Worm (Caenorhabditis elegans): ENCODE results near the gene F36H1.11.

Gene F36H1.11

ce11 chrIV:11025941-11026340 lies 23.0 kb upstream of the F36H1.11 start (continued):
- TF ChIP-seq rpc-1 (optimal IDR thresholded peaks at IDR 0.05): peak; percentile 80
- TF ChIP-seq rpc-1 (tag; optimal IDR thresholded peaks at IDR 0.05): peak; percentile 99
- no peak for TF ChIP-seq unc-62 (GFP tag; optimal IDR thresholded peaks at IDR 0.05)
- peak; percentile 60 for TF ChIP-seq F33H1.4 (GFP tag; IDR thresholded peaks at IDR 0.05)
- TF ChIP-seq mes-4 (tag; optimal IDR thresholded peaks at IDR 0.05): peak; percentile 92
- peak; percentile 62 for TF ChIP-seq ets-4 (GFP tag; optimal IDR thresholded peaks at IDR 0.05)
- TF ChIP-seq madf-10 (tag; optimal IDR thresholded peaks at IDR 0.05): peak; percentile 73
- peak; percentile 93 for TF ChIP-seq dox-1 (GFP tag; IDR thresholded peaks at IDR 0.05)
- peak; percentile 77 for TF ChIP-seq atf-7 (tag; optimal IDR thresholded peaks at IDR 0.05)
- TF ChIP-seq rec-8 (tag; optimal IDR thresholded peaks at IDR 0.05): peak; percentile 83 to 92
- peak; percentile 64 for TF ChIP-seq snpc-1.3 (tag; optimal IDR thresholded peaks at IDR 0.05; ENCODE audit: insufficient read depth)
- peak; percentile 34 for TF ChIP-seq K12H6.12 (tag; optimal IDR thresholded peaks at IDR 0.05)
- peak; percentile 79 for TF ChIP-seq rcor-1 (GFP tag; IDR thresholded peaks at IDR 0.05)
- TF ChIP-seq C17E4.6 (GFP tag; IDR thresholded peaks at IDR 0.05): peak; percentile 43; the same call in 1 of the 2 replicates
- TF ChIP-seq tlf-1 (GFP tag; optimal IDR thresholded peaks at IDR 0.05): peak; percentile 70
- peak; percentile 85 for TF ChIP-seq let-526 (GFP tag; IDR thresholded peaks at IDR 0.05)
- peak; percentile 89 for TF ChIP-seq pbrm-1 (GFP tag; IDR thresholded peaks at IDR 0.05)
- TF ChIP-seq egl-44 (GFP tag; IDR thresholded peaks at IDR 0.05): peak; percentile 78; the same call in 1 of the 2 replicates
- peak; percentile 81 for TF ChIP-seq hlh-12 (tag; optimal IDR thresholded peaks at IDR 0.05)
- TF ChIP-seq nhr-120 (GFP tag; IDR thresholded peaks at IDR 0.05): no peak
- TF ChIP-seq snpc-4 (GFP tag; optimal IDR thresholded peaks at IDR 0.05): peak; percentile 68
- TF ChIP-seq snpc-4 (tag; optimal IDR thresholded peaks at IDR 0.05): peak in 3 of 4 experiments; percentile 63 to 76 (median 74)
- peak; percentile 85 for TF ChIP-seq repo-1 (tag; optimal IDR thresholded peaks at IDR 0.05)
- peak; percentile 89 for TF ChIP-seq B0261.1 (tag; optimal IDR thresholded peaks at IDR 0.05)
- TF ChIP-seq F57A8.1 (GFP tag; optimal IDR thresholded peaks at IDR 0.05): peak; percentile 95
- TF ChIP-seq Y53F4B.3 (GFP tag; IDR thresholded peaks at IDR 0.05): peak; percentile 79; the same call in 1 of the 2 replicates
- TF ChIP-seq nfya-2 (GFP tag; IDR thresholded peaks at IDR 0.05): no peak
- peak; percentile 53 for TF ChIP-seq snpc-1.1 (tag; optimal IDR thresholded peaks at IDR 0.05; ENCODE audit: insufficient read depth)
- TF ChIP-seq hsf-1 (GFP tag; IDR thresholded peaks at IDR 0.05): peak; percentile 80; the same call in 1 of the 2 replicates
- peak; percentile 96 for TF ChIP-seq fkh-3 (tag; optimal IDR thresholded peaks at IDR 0.05)
- peak; percentile 87 for TF ChIP-seq attf-5 (GFP tag; optimal IDR thresholded peaks at IDR 0.05)
- peak; percentile 98 for TF ChIP-seq F37B4.10 (GFP tag; IDR thresholded peaks at IDR 0.05)
- peak; percentile 73 for TF ChIP-seq hmg-20 (GFP tag; IDR thresholded peaks at IDR 0.05)
- peak; percentile 88 for TF ChIP-seq ZK185.1 (tag; optimal IDR thresholded peaks at IDR 0.05; ENCODE audit: poor library complexity, severe bottlenecking)
- peak; percentile 92; the same call in 1 of the 2 replicates for TF ChIP-seq ceh-40 (GFP tag; IDR thresholded peaks at IDR 0.05)
- no peak for TF ChIP-seq pha-4 (tag; optimal IDR thresholded peaks at IDR 0.05)
- peak; percentile 29 for TF ChIP-seq gei-17 (GFP tag; optimal IDR thresholded peaks at IDR 0.05)
- peak; percentile 96 for TF ChIP-seq chd-7 (tag; optimal IDR thresholded peaks at IDR 0.05)
- peak; percentile 68 for TF ChIP-seq lsl-1 (GFP tag; optimal IDR thresholded peaks at IDR 0.05)
- peak; percentile 85; the same call in 1 of the 2 replicates for TF ChIP-seq aptf-3 (GFP tag; IDR thresholded peaks at IDR 0.05)
- TF ChIP-seq lir-1 (GFP tag; conservative IDR thresholded peaks at IDR 0.05): peak; percentile 63; the same call in 1 of the 2 replicates
- TF ChIP-seq egl-18 (GFP tag; IDR thresholded peaks at IDR 0.05): 0 out of 2 replicates have a peak, but pooled peaks have one; percentile 77
- TF ChIP-seq nhr-80 (tag; optimal IDR thresholded peaks at IDR 0.05): peak; percentile 25
- TF ChIP-seq snpc-3.4 (tag; optimal IDR thresholded peaks at IDR 0.05): peak; percentile 86
- no peak for TF ChIP-seq dpl-1 (GFP tag; optimal IDR thresholded peaks at IDR 0.05)
- peak; percentile 13 for TF ChIP-seq F22D6.2 (tag; optimal IDR thresholded peaks at IDR 0.05)
- TF ChIP-seq ztf-22 (GFP tag; optimal IDR thresholded peaks at IDR 0.05): peak; percentile 68
- peak; percentile 82 for TF ChIP-seq him-1 (tag; optimal IDR thresholded peaks at IDR 0.05)
- TF ChIP-seq cebp-2 (GFP tag; IDR thresholded peaks at IDR 0.05): peak; percentile 64; the same call in 1 of the 2 replicates

Data from whole organism, young adult.